Fruit fly (Drosophila melanogaster) whole organism, embryonic: ENCODE data around the gene Qsox2.

Experiments
- Abd-B ChIP-seq: fragments of 200-800 bp; sonication (Bioruptor generic); optimal IDR thresholded peaks from 2 replicates; lab custom pipeline; 2018; ENCODE audit warnings: missing biosample characterization, mild to moderate bottlenecking, missing genetic modification characterization, moderate library complexity
- CG10462 ChIP-seq: fragments of 200-800 bp; sonication (Bioruptor generic); optimal IDR thresholded peaks from 2 replicates; lab custom pipeline; 2016; ENCODE audit warnings: missing biosample characterization, missing genetic modification characterization
- CG12219 ChIP-seq: fragments of 200-800 bp; sonication (Bioruptor generic); optimal IDR thresholded peaks from 3 replicates; lab custom pipeline; 2018; ENCODE audit warnings: missing biosample characterization, mild to moderate bottlenecking, missing genetic modification characterization
- CG12744 ChIP-seq: fragments of 200-800 bp; sonication (Bioruptor generic); optimal IDR thresholded peaks from 2 replicates; lab custom pipeline; 2016; ENCODE audit warnings: missing biosample characterization, missing genetic modification characterization
- CG13296 ChIP-seq: fragments of 200-800 bp; sonication (Bioruptor generic); optimal IDR thresholded peaks from 3 replicates; lab custom pipeline; 2018; ENCODE audit warnings: missing biosample characterization, mild to moderate bottlenecking, missing genetic modification characterization
- CG14965 ChIP-seq: fragments of 200-800 bp; sonication (Bioruptor generic); optimal IDR thresholded peaks from 2 replicates; lab custom pipeline; 2016; ENCODE audit warnings: missing biosample characterization, missing genetic modification characterization, borderline replicate concordance
- CG17912 ChIP-seq: fragments of 200-800 bp; sonication (Bioruptor generic); optimal IDR thresholded peaks from 2 replicates; lab custom pipeline; 2018; ENCODE audit warnings: missing biosample characterization, mild to moderate bottlenecking, missing genetic modification characterization
- CG1832 ChIP-seq: fragments of 200-800 bp; sonication (Bioruptor generic); optimal IDR thresholded peaks from 2 replicates; lab custom pipeline; 2017; ENCODE audit warnings: missing biosample characterization, mild to moderate bottlenecking, missing genetic modification characterization, inconsistent platforms
- CG18599 ChIP-seq: fragments of 200-800 bp; sonication (Bioruptor generic); optimal IDR thresholded peaks from 3 replicates; lab custom pipeline; 2017; ENCODE audit warnings: missing biosample characterization, missing genetic modification characterization, mild to moderate bottlenecking, moderate library complexity, missing genetic modification reagents
- CG33557 ChIP-seq: fragments of 200-800 bp; sonication (Bioruptor generic); optimal IDR thresholded peaks from 2 replicates; lab custom pipeline; 2019; ENCODE audit warnings: missing biosample characterization, mild to moderate bottlenecking, missing genetic modification characterization, moderate library complexity
- CG34422 ChIP-seq: fragments of 200-800 bp; sonication (Bioruptor generic); IDR thresholded peaks from 3 replicates; pipeline ENCODE4 v1.3.6; 2022; ENCODE audit warnings: missing biosample characterization, missing genetic modification characterization
- CG4854 ChIP-seq: fragments of 200-800 bp; sonication (Bioruptor generic); optimal IDR thresholded peaks from 2 replicates; lab custom pipeline; 2016; ENCODE audit warnings: missing biosample characterization, missing genetic modification characterization, inconsistent platforms
- CG5953 ChIP-seq: fragments of 200-800 bp; sonication (Bioruptor generic); IDR thresholded peaks from 2 replicates; pipeline ENCODE4 v1.3.6; 2022; ENCODE audit warnings: missing biosample characterization, missing genetic modification characterization
- CG6813 ChIP-seq: fragments of 200-800 bp; sonication (Bioruptor generic); optimal IDR thresholded peaks from 2 replicates; lab custom pipeline; 2017; ENCODE audit warnings: missing biosample characterization, missing genetic modification characterization, mild to moderate bottlenecking, moderate library complexity, missing genetic modification reagents
- CG7556 ChIP-seq: fragments of 200-800 bp; sonication (Bioruptor generic); optimal IDR thresholded peaks from 2 replicates; lab custom pipeline; 2017; ENCODE audit warnings: missing biosample characterization, mild to moderate bottlenecking, missing genetic modification characterization
- CG8290 ChIP-seq, 3 experiments: fragments of 200-800 bp; sonication (Bioruptor generic); optimal IDR thresholded peaks; 2 replicates each; lab custom pipeline; 2016 to 2019; ENCODE audit warnings: missing biosample characterization in 3 of 3, missing genetic modification characterization in 3 of 3, mild to moderate bottlenecking in 2 of 3, moderate library complexity in 1 of 3
- Camta ChIP-seq: fragments of 200-800 bp; sonication (Bioruptor generic); optimal IDR thresholded peaks from 2 replicates; lab custom pipeline; 2016; ENCODE audit warnings: missing biosample characterization, missing genetic modification characterization
- Dref ChIP-seq: fragments of 200-800 bp; sonication (Bioruptor generic); IDR thresholded peaks from 2 replicates; pipeline ENCODE4 v1.3.6; 2022; ENCODE audit warnings: missing biosample characterization, missing genetic modification characterization
- GATAe ChIP-seq: fragments of 200-800 bp; sonication (Bioruptor generic); conservative IDR thresholded peaks from 2 replicates; pipeline ENCODE4 v1.3.6; 2022; ENCODE audit warnings: missing biosample characterization, missing genetic modification characterization
- H2.0 ChIP-seq: fragments of 200-800 bp; sonication (Bioruptor generic); IDR thresholded peaks from 2 replicates; pipeline ENCODE4 v1.3.6; 2022; ENCODE audit warnings: missing biosample characterization, missing genetic modification characterization
- Med ChIP-seq: fragments of 200-800 bp; sonication (Bioruptor generic); peaks from one replicate; lab custom pipeline; 2016; ENCODE audit warnings: missing biosample characterization, missing genetic modification characterization, mild to moderate bottlenecking, inconsistent platforms, moderate library complexity
- PHDP ChIP-seq: fragments of 200-800 bp; sonication (Bioruptor generic); optimal IDR thresholded peaks from 3 replicates; lab custom pipeline; 2018; ENCODE audit warnings: missing biosample characterization, mild to moderate bottlenecking, missing genetic modification characterization, moderate library complexity
- Sox100B ChIP-seq: fragments of 200-800 bp; sonication (Bioruptor generic); optimal IDR thresholded peaks from 3 replicates; lab custom pipeline; 2018; ENCODE audit warnings: missing biosample characterization, mild to moderate bottlenecking, missing genetic modification characterization
- Sry-δ ChIP-seq: fragments of 200-800 bp; sonication (Bioruptor generic); optimal IDR thresholded peaks from 2 replicates; lab custom pipeline; 2016; ENCODE audit warnings: missing biosample characterization, missing genetic modification characterization
- Taf1 ChIP-seq: fragments of 200-800 bp; sonication (Bioruptor generic); IDR thresholded peaks from 2 replicates; pipeline ENCODE4 v1.3.6; 2022; ENCODE audit warnings: missing biosample characterization, missing genetic modification characterization
- Xrp1 ChIP-seq: fragments of 200-800 bp; sonication (Bioruptor generic); IDR thresholded peaks from 2 replicates; pipeline ENCODE4 v1.3.6; 2022; ENCODE audit warnings: missing biosample characterization, missing genetic modification characterization
- ac ChIP-seq: fragments of 200-800 bp; sonication (Bioruptor generic); optimal IDR thresholded peaks from 3 replicates; lab custom pipeline; 2017; ENCODE audit warnings: missing biosample characterization, mild to moderate bottlenecking, missing genetic modification characterization
- btn ChIP-seq: fragments of 200-800 bp; sonication (Bioruptor generic); optimal IDR thresholded peaks from 2 replicates; lab custom pipeline; 2016; ENCODE audit warnings: missing biosample characterization, missing genetic modification characterization
- cad ChIP-seq: fragments of >200 bp; optimal IDR thresholded peaks from 2 replicates; lab custom pipeline; 2017; ENCODE audit warnings: missing biosample characterization, missing genetic modification characterization
- crol ChIP-seq: fragments of 200-800 bp; sonication (Bioruptor generic); IDR thresholded peaks from 2 replicates; pipeline ENCODE4 v1.3.6; 2022; ENCODE audit warnings: missing biosample characterization, missing genetic modification characterization
- eve ChIP-seq, 2 experiments: fragments of >200 bp; optimal IDR thresholded peaks; 2 replicates each; lab custom pipeline; 2017; ENCODE audit warnings: missing biosample characterization in 2 of 2, missing genetic modification characterization in 2 of 2
- eyg ChIP-seq: fragments of 200-800 bp; sonication (Bioruptor generic); optimal IDR thresholded peaks from 3 replicates; lab custom pipeline; 2016; ENCODE audit warnings: missing biosample characterization, missing genetic modification characterization
- gcm2 ChIP-seq: fragments of 200-800 bp; sonication (Bioruptor generic); optimal IDR thresholded peaks from 2 replicates; lab custom pipeline; 2016; ENCODE audit warnings: missing biosample characterization, missing genetic modification characterization
- grau ChIP-seq: fragments of 200-800 bp; optimal IDR thresholded peaks from 3 replicates; lab custom pipeline; 2019; ENCODE audit warnings: missing biosample characterization, mild to moderate bottlenecking, missing genetic modification characterization, moderate library complexity
- hth ChIP-seq: fragments of >200 bp; optimal IDR thresholded peaks from 2 replicates; lab custom pipeline; 2017; ENCODE audit warnings: inconsistent platforms
- lmd ChIP-seq: fragments of 200-800 bp; sonication (Bioruptor generic); IDR thresholded peaks from 2 replicates; pipeline ENCODE4 v1.3.6; 2022; ENCODE audit warnings: missing biosample characterization, missing genetic modification characterization
- lola ChIP-seq, 3 experiments: fragments of >200 bp in 2 of 3; fragments of 200-800 bp in 1 of 3; sonication (Bioruptor generic) in 1 of 3; optimal IDR thresholded peaks; 2 replicates each; lab custom pipeline; 2017 to 2019; ENCODE audit warnings: missing biosample characterization in 3 of 3, missing genetic modification characterization in 3 of 3, mild to moderate bottlenecking in 1 of 3, moderate library complexity in 1 of 3
- nerfin-2 ChIP-seq: fragments of 200-800 bp; sonication (Bioruptor generic); IDR thresholded peaks from 2 replicates; pipeline ENCODE4 v1.3.6; 2022; ENCODE audit warnings: missing biosample characterization, missing genetic modification characterization; ENCODE audit not compliant: partially characterized antibody
- nmo ChIP-seq: fragments of 200-800 bp; sonication (Bioruptor generic); optimal IDR thresholded peaks from 2 replicates; lab custom pipeline; 2018; ENCODE audit warnings: missing biosample characterization, mild to moderate bottlenecking, missing genetic modification characterization, moderate library complexity
- pfk ChIP-seq: fragments of 200-800 bp; sonication (Bioruptor generic); optimal IDR thresholded peaks from 2 replicates; lab custom pipeline; 2018; ENCODE audit warnings: missing biosample characterization, mild to moderate bottlenecking, missing genetic modification characterization, moderate library complexity
- ranshi ChIP-seq: fragments of 200-800 bp; sonication (Bioruptor generic); IDR thresholded peaks from 2 replicates; pipeline ENCODE4 v1.3.6; 2022; ENCODE audit warnings: missing biosample characterization, missing genetic modification characterization
- sc ChIP-seq, 3 experiments: fragments of >200 bp in 2 of 3; fragments of 200-800 bp in 1 of 3; sonication (Bioruptor generic) in 1 of 3; optimal IDR thresholded peaks; 2 replicates in 2 of 3; 3 replicates in 1 of 3; lab custom pipeline; 2017; ENCODE audit warnings: mild to moderate bottlenecking in 1 of 3, missing biosample characterization in 1 of 3, missing genetic modification characterization in 1 of 3, missing genetic modification reagents in 1 of 3
- sd ChIP-seq: fragments of 200-800 bp; sonication (Bioruptor generic); optimal IDR thresholded peaks from 3 replicates; lab custom pipeline; 2018; ENCODE audit warnings: missing biosample characterization, mild to moderate bottlenecking, missing genetic modification characterization, moderate library complexity
- sim ChIP-seq: fragments of 200-800 bp; sonication (Bioruptor generic); IDR thresholded peaks from 2 replicates; pipeline ENCODE4 v1.3.6; 2022; ENCODE audit warnings: missing biosample characterization, missing genetic modification characterization
- sr ChIP-seq: fragments of 200-800 bp; sonication (Bioruptor generic); IDR thresholded peaks from 3 replicates; pipeline ENCODE4 v1.3.6; 2022; ENCODE audit warnings: missing biosample characterization, missing genetic modification characterization
- tin ChIP-seq: fragments of 200-800 bp; sonication (Bioruptor generic); optimal IDR thresholded peaks from 3 replicates; lab custom pipeline; 2016; ENCODE audit warnings: missing biosample characterization, missing genetic modification characterization
- tup ChIP-seq: fragments of 200-800 bp; sonication (Bioruptor generic); optimal IDR thresholded peaks from 2 replicates; lab custom pipeline; 2016; ENCODE audit warnings: missing biosample characterization, mild to moderate bottlenecking, missing genetic modification characterization, moderate library complexity
- vvl ChIP-seq: fragments of 200-800 bp; sonication (Bioruptor generic); IDR thresholded peaks from 2 replicates; pipeline ENCODE4 v1.3.6; 2022; ENCODE audit warnings: missing biosample characterization, missing genetic modification characterization

The Qsox2 gene

DNA sequence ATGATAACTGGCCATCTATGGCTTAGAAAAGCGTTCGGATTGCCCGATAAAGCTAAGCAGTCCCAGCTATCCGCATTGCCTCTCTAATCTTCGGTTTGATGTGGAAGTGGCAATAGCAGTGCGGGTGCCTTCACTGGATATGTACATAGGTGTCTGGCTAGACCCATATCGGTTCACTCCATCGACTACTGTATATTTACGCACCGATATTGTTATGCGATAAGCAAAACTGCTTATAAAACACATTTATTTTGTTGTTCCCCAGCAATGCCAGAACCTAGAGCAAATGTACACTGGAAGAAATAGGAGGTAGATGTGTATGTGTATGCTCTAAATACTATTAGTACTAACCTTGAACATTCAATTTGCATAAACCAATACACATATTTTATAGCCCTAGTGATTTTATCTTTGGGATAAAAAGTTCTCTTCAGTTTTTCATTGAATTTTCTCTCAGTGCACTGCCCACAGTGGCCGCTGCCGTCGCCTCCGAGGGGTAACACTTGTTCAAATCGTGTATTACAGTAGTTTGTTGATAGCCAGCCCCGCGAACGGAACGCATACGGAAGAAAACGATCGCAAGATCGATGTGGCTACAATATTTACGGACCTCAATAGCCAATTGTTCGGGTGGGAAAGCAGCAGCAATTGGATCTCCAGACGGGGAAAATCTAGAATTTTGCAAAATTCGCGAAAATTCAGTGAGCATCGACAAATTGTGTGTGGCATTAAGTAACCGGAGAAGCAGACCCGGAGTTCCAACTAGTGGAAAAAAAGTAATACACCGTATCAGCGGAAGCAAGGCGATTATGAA, 43.2 kb upstream of the Qsox2 start, which contains the start of gene CG31431 (continued):
- peak; percentile 100 for TF ChIP-seq Med
- TF ChIP-seq GATAe (GFP tag; lab: Robert Waterston, UW): peak; percentile 94
- peak; percentile 88 for TF ChIP-seq sr (GFP tag; lab: Robert Waterston, UW)
- peak; percentile 89 for TF ChIP-seq gcm2 (GFP tag; lab: Kevin White, UChicago)
- peak; percentile 93 for TF ChIP-seq Sox100B (GFP tag; lab: Kevin White, UChicago)
- TF ChIP-seq hth (lab: Kevin White, UChicago): no peak
- peak; percentile 96 for TF ChIP-seq Camta
- TF ChIP-seq cad (GFP tag; lab: Kevin White, UChicago): no peak
- TF ChIP-seq Sry-δ (GFP tag; lab: Kevin White, UChicago): peak; percentile 78
- TF ChIP-seq Abd-B (GFP tag; lab: Kevin White, UChicago): peak; percentile 93
- peak; percentile 96 for TF ChIP-seq CG4854 (GFP tag; lab: Kevin White, UChicago)
- TF ChIP-seq Xrp1 (GFP tag; lab: Robert Waterston, UW): peak; percentile 97
- peak; percentile 92 for TF ChIP-seq CG33557 (GFP tag; lab: Kevin White, UChicago)
- peak; percentile 91 for TF ChIP-seq btn (GFP tag; lab: Kevin White, UChicago)
- TF ChIP-seq CG1832 (GFP tag; lab: Kevin White, UChicago): no peak
- TF ChIP-seq sim (GFP tag; lab: Robert Waterston, UW): peak; percentile 94
- TF ChIP-seq H2.0: peak; percentile 97
- peak; percentile 88 for TF ChIP-seq ac (GFP tag; lab: Kevin White, UChicago)
- peak; percentile 86 for TF ChIP-seq CG5953 (GFP tag; lab: Robert Waterston, UW)
- TF ChIP-seq lola (GFP tag; optimal IDR thresholded peaks at IDR 0.05; lab: Kevin White, UChicago): peak in 1 of 3 experiments; percentile 91
- peak; percentile 79 for TF ChIP-seq crol (GFP tag; lab: Robert Waterston, UW)
- peak; percentile 97 for TF ChIP-seq eyg (GFP tag; lab: Kevin White, UChicago)
- peak; percentile 94 for TF ChIP-seq CG10462 (GFP tag; lab: Kevin White, UChicago)
- peak; percentile 98 for TF ChIP-seq lmd (GFP tag; lab: Robert Waterston, UW)
- TF ChIP-seq sc (optimal IDR thresholded peaks at IDR 0.05; lab: Kevin White, UChicago): no peak
- peak; percentile 87 for TF ChIP-seq sc (GFP tag; optimal IDR thresholded peaks at IDR 0.05; lab: Kevin White, UChicago)
- no peak for TF ChIP-seq nerfin-2 (GFP tag; lab: Robert Waterston, UW)
- TF ChIP-seq CG12744 (GFP tag; lab: Kevin White, UChicago): peak; percentile 95
- peak; percentile 99 for TF ChIP-seq vvl (GFP tag; lab: Robert Waterston, UW)
- peak; percentile 98 for TF ChIP-seq CG6813
- TF ChIP-seq Dref (GFP tag; lab: Robert Waterston, UW): peak; percentile 43; the same call in 1 of the 2 replicates
- peak; percentile 98 for TF ChIP-seq PHDP (tag; lab: Kevin White, UChicago)
- TF ChIP-seq CG8290 (GFP tag; optimal IDR thresholded peaks at IDR 0.05; lab: Kevin White, UChicago): peak; percentile 93
- TF ChIP-seq CG8290 (tag; optimal IDR thresholded peaks at IDR 0.05; lab: Kevin White, UChicago): peak; percentile 71 to 99
- peak; percentile 94 for TF ChIP-seq tup (GFP tag; lab: Kevin White, UChicago)
- TF ChIP-seq Taf1: peak; percentile 97
- peak; percentile 97 for TF ChIP-seq tin (GFP tag; lab: Kevin White, UChicago)
- TF ChIP-seq eve (GFP tag; optimal IDR thresholded peaks at IDR 0.05; lab: Kevin White, UChicago): peak; percentile 73 to 97
- peak; percentile 45 for TF ChIP-seq pfk (GFP tag; lab: Kevin White, UChicago)
- TF ChIP-seq CG7556: peak; percentile 97
- TF ChIP-seq CG14965 (GFP tag; lab: Kevin White, UChicago): peak; percentile 85
- peak; percentile 98 for TF ChIP-seq CG13296 (GFP tag; lab: Kevin White, UChicago)
- peak; percentile 96 for TF ChIP-seq grau (tag; lab: Kevin White, UChicago)
- TF ChIP-seq CG12219: peak; percentile 97
- peak; percentile 98 for TF ChIP-seq CG34422 (GFP tag; lab: Robert Waterston, UW)
- peak; percentile 93 for TF ChIP-seq sd
- TF ChIP-seq CG18599 (GFP tag; lab: Kevin White, UChicago): peak; percentile 99
- peak; percentile 98 for TF ChIP-seq nmo (GFP tag; lab: Kevin White, UChicago)
- TF ChIP-seq ranshi: peak; percentile 98
- TF ChIP-seq CG17912: peak; percentile 74
